Fruit fly (Drosophila melanogaster) whole organism, embryonic: Measurements from ENCODE around the gene sals.
A peak's percentile ranks its signal among the peaks of the same experiment; 100 is the strongest.

ENCODE experiments used
- Atf3 ChIP-seq: fragments of 200-800 bp; sonication (Bioruptor generic); optimal IDR thresholded peaks from 3 replicates; lab custom pipeline; 2016; ENCODE audit warnings: missing biosample characterization, missing genetic modification characterization
- CG10147 ChIP-seq: fragments of 200-800 bp; sonication (Bioruptor generic); optimal IDR thresholded peaks from 2 replicates; lab custom pipeline; 2019; ENCODE audit warnings: missing biosample characterization, mild to moderate bottlenecking, missing genetic modification characterization, moderate library complexity
- CG1024 ChIP-seq: fragments of 200-800 bp; sonication (Bioruptor generic); IDR thresholded peaks from 2 replicates; pipeline ENCODE4 v1.3.6; 2022; ENCODE audit warnings: missing biosample characterization, missing genetic modification characterization
- CG10462 ChIP-seq: fragments of 200-800 bp; sonication (Bioruptor generic); optimal IDR thresholded peaks from 2 replicates; lab custom pipeline; 2016; ENCODE audit warnings: missing biosample characterization, missing genetic modification characterization
- CG10979 ChIP-seq: fragments of 200-800 bp; sonication (Bioruptor generic); optimal IDR thresholded peaks from 2 replicates; lab custom pipeline; 2018; ENCODE audit warnings: missing biosample characterization, mild to moderate bottlenecking, missing genetic modification characterization, moderate library complexity
- CG11560 ChIP-seq: fragments of 200-800 bp; sonication (Bioruptor generic); IDR thresholded peaks from 3 replicates; pipeline ENCODE4 v1.3.6; 2022; ENCODE audit warnings: missing biosample characterization, missing genetic modification characterization
- CG12219 ChIP-seq: fragments of 200-800 bp; sonication (Bioruptor generic); optimal IDR thresholded peaks from 3 replicates; lab custom pipeline; 2018; ENCODE audit warnings: missing biosample characterization, mild to moderate bottlenecking, missing genetic modification characterization
- CG12391 ChIP-seq: fragments of 200-800 bp; sonication (Bioruptor generic); optimal IDR thresholded peaks from 3 replicates; lab custom pipeline; 2018; ENCODE audit warnings: missing biosample characterization, mild to moderate bottlenecking, missing genetic modification characterization, moderate library complexity
- CG13424 ChIP-seq: fragments of 200-800 bp; sonication (Bioruptor generic); optimal IDR thresholded peaks from 2 replicates; lab custom pipeline; 2019; ENCODE audit warnings: missing biosample characterization, mild to moderate bottlenecking, missing genetic modification characterization, moderate library complexity
- CG13894 ChIP-seq: fragments of 200-800 bp; sonication (Bioruptor generic); optimal IDR thresholded peaks from 3 replicates; lab custom pipeline; 2018; ENCODE audit warnings: missing biosample characterization, mild to moderate bottlenecking, missing genetic modification characterization, moderate library complexity
- CG14014 ChIP-seq: fragments of 200-800 bp; sonication (Bioruptor generic); IDR thresholded peaks from 2 replicates; pipeline ENCODE4 v1.3.6; 2022; ENCODE audit warnings: missing biosample characterization, missing genetic modification characterization
- CG17328 ChIP-seq: fragments of 200-800 bp; sonication (Bioruptor generic); IDR thresholded peaks from 2 replicates; pipeline ENCODE4 v1.3.6; 2022; ENCODE audit warnings: missing biosample characterization, missing genetic modification characterization
- CG2875 ChIP-seq: fragments of 200-800 bp; sonication (Bioruptor generic); optimal IDR thresholded peaks from 2 replicates; lab custom pipeline; 2017; ENCODE audit warnings: missing biosample characterization, mild to moderate bottlenecking, missing genetic modification characterization, missing genetic modification reagents
- CG30403 ChIP-seq: fragments of 200-800 bp; sonication (Bioruptor generic); optimal IDR thresholded peaks from 3 replicates; lab custom pipeline; 2016; ENCODE audit warnings: missing biosample characterization, missing genetic modification characterization
- CG31224 ChIP-seq: fragments of 200-800 bp; sonication (Bioruptor generic); IDR thresholded peaks from 2 replicates; pipeline ENCODE4 v1.3.6; 2022; ENCODE audit warnings: missing biosample characterization, missing genetic modification characterization
- CG3847 ChIP-seq: fragments of 200-800 bp; sonication (Bioruptor generic); IDR thresholded peaks from 2 replicates; pipeline ENCODE4 v1.3.6; 2022; ENCODE audit warnings: missing biosample characterization, missing genetic modification characterization
- CG6765 ChIP-seq: fragments of 200-800 bp; sonication (Bioruptor generic); optimal IDR thresholded peaks from 3 replicates; lab custom pipeline; 2017; ENCODE audit warnings: missing biosample characterization, mild to moderate bottlenecking, missing genetic modification characterization
- CG7271 ChIP-seq: fragments of 200-800 bp; sonication (Bioruptor generic); optimal IDR thresholded peaks from 2 replicates; lab custom pipeline; 2018; ENCODE audit warnings: missing biosample characterization, mild to moderate bottlenecking, missing genetic modification characterization, moderate library complexity
- CG8388 ChIP-seq: fragments of 200-800 bp; sonication (Bioruptor generic); optimal IDR thresholded peaks from 2 replicates; lab custom pipeline; 2019; ENCODE audit warnings: missing biosample characterization, mild to moderate bottlenecking, missing genetic modification characterization, moderate library complexity
- CG9797 ChIP-seq: fragments of 200-800 bp; sonication (Bioruptor generic); optimal IDR thresholded peaks from 3 replicates; lab custom pipeline; 2018; ENCODE audit warnings: missing biosample characterization, mild to moderate bottlenecking, missing genetic modification characterization
- CG9876 ChIP-seq: fragments of 200-800 bp; sonication (Bioruptor generic); optimal IDR thresholded peaks from 2 replicates; lab custom pipeline; 2016; ENCODE audit warnings: missing biosample characterization, missing genetic modification characterization
- D19A ChIP-seq: fragments of 200-800 bp; optimal IDR thresholded peaks from 3 replicates; lab custom pipeline; 2019; ENCODE audit warnings: missing biosample characterization, mild to moderate bottlenecking, missing genetic modification characterization, moderate library complexity
- Dad ChIP-seq: fragments of 200-800 bp; sonication (Bioruptor generic); optimal IDR thresholded peaks from 3 replicates; lab custom pipeline; 2016; ENCODE audit warnings: missing biosample characterization, missing genetic modification characterization
- Dp ChIP-seq: fragments of 200-800 bp; sonication (Bioruptor generic); optimal IDR thresholded peaks from 2 replicates; lab custom pipeline; 2018; ENCODE audit warnings: missing biosample characterization, mild to moderate bottlenecking, missing genetic modification characterization, moderate library complexity
- ERR ChIP-seq: fragments of 200-800 bp; sonication (Bioruptor generic); optimal IDR thresholded peaks from 2 replicates; lab custom pipeline; 2016; ENCODE audit warnings: missing biosample characterization, missing genetic modification characterization
- Gug ChIP-seq: fragments of 200-800 bp; sonication (Bioruptor generic); IDR thresholded peaks from 4 replicates; pipeline ENCODE4 v1.3.6; 2022; ENCODE audit warnings: missing biosample characterization, missing genetic modification characterization
- HLH54F ChIP-seq: fragments of 200-800 bp; sonication (Bioruptor generic); optimal IDR thresholded peaks from 3 replicates; lab custom pipeline; 2016; ENCODE audit warnings: missing biosample characterization, missing genetic modification characterization
- Hsf ChIP-seq: fragments of 200-800 bp; sonication (Bioruptor generic); optimal IDR thresholded peaks from 3 replicates; lab custom pipeline; 2016; ENCODE audit warnings: missing biosample characterization, missing genetic modification characterization
- Max ChIP-seq: fragments of 200-800 bp; sonication (Bioruptor generic); optimal IDR thresholded peaks from 2 replicates; lab custom pipeline; 2016; ENCODE audit warnings: missing biosample characterization, mild to moderate bottlenecking, missing genetic modification characterization
- Myb ChIP-seq: fragments of 200-800 bp; sonication (Bioruptor generic); optimal IDR thresholded peaks from 2 replicates; lab custom pipeline; 2016; ENCODE audit warnings: missing biosample characterization, missing genetic modification characterization
- Neu2 ChIP-seq: fragments of 200-800 bp; sonication (Bioruptor generic); optimal IDR thresholded peaks from 3 replicates; lab custom pipeline; 2016; ENCODE audit warnings: missing biosample characterization, missing genetic modification characterization, borderline replicate concordance
- PHDP ChIP-seq: fragments of 200-800 bp; sonication (Bioruptor generic); optimal IDR thresholded peaks from 3 replicates; lab custom pipeline; 2018; ENCODE audit warnings: missing biosample characterization, mild to moderate bottlenecking, missing genetic modification characterization, moderate library complexity
- Ptx1 ChIP-seq: fragments of 200-800 bp; sonication (Bioruptor generic); IDR thresholded peaks from 2 replicates; pipeline ENCODE4 v1.3.6; 2022; ENCODE audit warnings: missing biosample characterization, missing genetic modification characterization
- Rfx ChIP-seq: fragments of 200-800 bp; sonication (Bioruptor generic); IDR thresholded peaks from 2 replicates; pipeline ENCODE4 v1.3.6; 2022; ENCODE audit warnings: missing biosample characterization, missing genetic modification characterization
- Sry-δ ChIP-seq: fragments of 200-800 bp; sonication (Bioruptor generic); optimal IDR thresholded peaks from 2 replicates; lab custom pipeline; 2016; ENCODE audit warnings: missing biosample characterization, missing genetic modification characterization
- abd-A ChIP-seq: fragments of 200-800 bp; sonication (Bioruptor generic); optimal IDR thresholded peaks from 3 replicates; lab custom pipeline; 2019; ENCODE audit warnings: missing biosample characterization, mild to moderate bottlenecking, missing genetic modification characterization, moderate library complexity
- az2 ChIP-seq: fragments of 200-800 bp; sonication (Bioruptor generic); optimal IDR thresholded peaks from 3 replicates; lab custom pipeline; 2016; ENCODE audit warnings: missing biosample characterization, missing genetic modification characterization
- ci ChIP-seq: fragments of 200-800 bp; sonication (Bioruptor generic); IDR thresholded peaks from 3 replicates; pipeline ENCODE4 v1.3.6; 2022; ENCODE audit warnings: missing biosample characterization, missing genetic modification characterization
- dmrt99B ChIP-seq: fragments of 200-800 bp; sonication (Bioruptor generic); optimal IDR thresholded peaks from 2 replicates; lab custom pipeline; 2018; ENCODE audit warnings: missing biosample characterization, mild to moderate bottlenecking, missing genetic modification characterization, moderate library complexity
- ewg ChIP-seq: fragments of 200-800 bp; sonication (Bioruptor generic); optimal IDR thresholded peaks from 3 replicates; lab custom pipeline; 2017; ENCODE audit warnings: mild to moderate bottlenecking, missing biosample characterization, missing genetic modification reagents, missing genetic modification characterization
- h ChIP-seq: fragments of >200 bp; optimal IDR thresholded peaks from 2 replicates; lab custom pipeline; 2017
- her ChIP-seq: fragments of 200-800 bp; sonication (Bioruptor generic); optimal IDR thresholded peaks from 2 replicates; lab custom pipeline; 2016; ENCODE audit warnings: missing biosample characterization, missing genetic modification characterization
- nau ChIP-seq: fragments of 200-800 bp; sonication (Bioruptor generic); optimal IDR thresholded peaks from 3 replicates; lab custom pipeline; 2017; ENCODE audit warnings: missing biosample characterization, mild to moderate bottlenecking, missing genetic modification characterization, missing genetic modification reagents
- nerfin-2 ChIP-seq: fragments of 200-800 bp; sonication (Bioruptor generic); IDR thresholded peaks from 2 replicates; pipeline ENCODE4 v1.3.6; 2022; ENCODE audit warnings: missing biosample characterization, missing genetic modification characterization; ENCODE audit not compliant: partially characterized antibody
- sna ChIP-seq: fragments of 200-800 bp; sonication (Bioruptor generic); IDR thresholded peaks from 2 replicates; pipeline ENCODE4 v1.3.6; 2022; ENCODE audit warnings: missing biosample characterization, missing genetic modification characterization; ENCODE audit not compliant: partially characterized antibody
- trem ChIP-seq: fragments of 200-800 bp; optimal IDR thresholded peaks from 3 replicates; lab custom pipeline; 2019; ENCODE audit warnings: missing biosample characterization, mild to moderate bottlenecking, missing genetic modification characterization, moderate library complexity
- tup ChIP-seq: fragments of 200-800 bp; sonication (Bioruptor generic); optimal IDR thresholded peaks from 2 replicates; lab custom pipeline; 2016; ENCODE audit warnings: missing biosample characterization, mild to moderate bottlenecking, missing genetic modification characterization, moderate library complexity
- wdn ChIP-seq: fragments of 200-800 bp; sonication (Bioruptor generic); IDR thresholded peaks from 2 replicates; pipeline ENCODE4 v1.3.6; 2022; ENCODE audit warnings: missing biosample characterization, missing genetic modification characterization
- z ChIP-seq: fragments of 200-800 bp; sonication (Bioruptor generic); IDR thresholded peaks from 3 replicates; pipeline ENCODE4 v1.3.6; 2022; ENCODE audit warnings: missing biosample characterization, missing genetic modification characterization
- zen ChIP-seq: fragments of 200-800 bp; sonication (Bioruptor generic); optimal IDR thresholded peaks from 3 replicates; lab custom pipeline; 2018; ENCODE audit warnings: missing biosample characterization, mild to moderate bottlenecking, missing genetic modification characterization, moderate library complexity
- zf30C ChIP-seq: fragments of 200-800 bp; sonication (Bioruptor generic); optimal IDR thresholded peaks from 3 replicates; lab custom pipeline; 2018; ENCODE audit warnings: missing biosample characterization, mild to moderate bottlenecking, missing genetic modification characterization

sals gene

dm6 chr3R:11392805-11393204 is 58.8 kb downstream of the sals start (continued):
- TF ChIP-seq Hsf (GFP tag; lab: Kevin White, UChicago) (peak; percentile 63), Atf3 (GFP tag; lab: Kevin White, UChicago) (peak; percentile 23), ci (GFP tag; lab: Robert Waterston, UW) (peak; percentile 92), nau (GFP tag; lab: Kevin White, UChicago) (peak; percentile 56), wdn (GFP tag; lab: Robert Waterston, UW) (no peak), Max (GFP tag; lab: Kevin White, UChicago) (no peak), Dad (no peak), Myb (GFP tag; lab: Kevin White, UChicago) (peak; percentile 8), CG13894 (tag; lab: Kevin White, UChicago) (no peak), CG10462 (GFP tag; lab: Kevin White, UChicago) (peak; percentile 30), ewg (GFP tag; lab: Kevin White, UChicago) (peak; percentile 69), CG30403 (GFP tag; lab: Kevin White, UChicago) (peak; percentile 23), Gug (GFP tag; lab: Robert Waterston, UW) (peak; percentile 57; the same call in 2 of the 4 replicates), D19A (tag; lab: Kevin White, UChicago) (no peak), CG8388 (peak; percentile 60), sna (GFP tag; lab: Robert Waterston, UW) (no peak), dmrt99B (tag; lab: Kevin White, UChicago) (no peak), CG7271 (tag; lab: Kevin White, UChicago) (peak; percentile 98), zf30C (GFP tag; lab: Kevin White, UChicago) (no peak), CG14014 (GFP tag; lab: Robert Waterston, UW) (no peak), CG9797 (GFP tag; lab: Kevin White, UChicago) (no peak), CG3847 (no peak), CG10979 (no peak), CG2875 (GFP tag; lab: Kevin White, UChicago) (peak; percentile 78), HLH54F (GFP tag; lab: Kevin White, UChicago) (no peak), CG1024 (GFP tag; lab: Robert Waterston, UW) (peak; percentile 55; the same call in 1 of the 2 replicates), CG6765 (peak; percentile 41), tup (no peak), CG13424 (tag; lab: Kevin White, UChicago) (no peak), trem (tag; lab: Kevin White, UChicago) (peak; percentile 53), z (GFP tag; lab: Robert Waterston, UW) (0 out of 3 replicates have a peak, but pooled peaks have one; percentile 55), CG9876 (GFP tag; lab: Kevin White, UChicago) (peak; percentile 69), Dp (GFP tag; lab: Kevin White, UChicago) (no peak), CG12391 (tag; lab: Kevin White, UChicago) (peak; percentile 51), CG31224 (GFP tag; lab: Robert Waterston, UW) (0 out of 2 replicates have a peak, but pooled peaks have one; percentile 7), PHDP (tag; lab: Kevin White, UChicago) (no peak), Sry-δ (GFP tag; lab: Kevin White, UChicago) (peak; percentile 5), h (lab: Kevin White, UChicago) (no peak), CG17328 (GFP tag; lab: Robert Waterston, UW) (peak; percentile 82), CG12219 (GFP tag; lab: Kevin White, UChicago) (peak; percentile 63), Neu2 (GFP tag; lab: Kevin White, UChicago) (peak; percentile 61), az2 (GFP tag; lab: Kevin White, UChicago) (peak; percentile 32), CG11560 (tag; lab: Robert Waterston, UW) (no peak), zen (tag; lab: Kevin White, UChicago) (peak; percentile 92), abd-A (tag; lab: Kevin White, UChicago) (no peak), nerfin-2 (GFP tag; lab: Robert Waterston, UW) (no peak), CG10147 (no peak), her (GFP tag; lab: Kevin White, UChicago) (no peak), Rfx (no peak; the same call in 1 of the 2 replicates), Ptx1 (GFP tag; lab: Robert Waterston, UW) (peak; percentile 59; the same call in 1 of the 2 replicates), ERR (no peak)
